Fruit fly (Drosophila melanogaster): ENCODE results near the gene mthl15.

The mthl15 gene

dm6 chr2L:10278658-10279057 is 40.5 kb upstream of the mthl15 start, which contains the start of gene Utx (continued):
- TF ChIP-seq lilli (GFP tag; optimal IDR thresholded peaks at IDR 0.05), result no peak
- TF ChIP-seq CG10462 (GFP tag; optimal IDR thresholded peaks at IDR 0.05), result no peak
- TF ChIP-seq CG18476 (GFP tag; optimal IDR thresholded peaks at IDR 0.05), result no peak
- no peak for TF ChIP-seq cg (GFP tag; optimal IDR thresholded peaks at IDR 0.05)
- TF ChIP-seq ase (GFP tag; IDR thresholded peaks at IDR 0.05), result no peak
- no peak for TF ChIP-seq CG1603 (tag; optimal IDR thresholded peaks at IDR 0.05)
- no peak for TF ChIP-seq Stat92E (GFP tag; optimal IDR thresholded peaks at IDR 0.05)
- TF ChIP-seq CG12942 (GFP tag; optimal IDR thresholded peaks at IDR 0.05), result no peak
- no peak for TF ChIP-seq Med (GFP tag)
- no peak for TF ChIP-seq Neu2 (GFP tag; optimal IDR thresholded peaks at IDR 0.05; ENCODE audit: borderline replicate concordance)
- TF ChIP-seq CG3065 (GFP tag; optimal IDR thresholded peaks at IDR 0.05), result no peak
- no peak for TF ChIP-seq ash1 (GFP tag; optimal IDR thresholded peaks at IDR 0.05)
- peak; percentile 49 for TF ChIP-seq CG2116 (GFP tag; optimal IDR thresholded peaks at IDR 0.05)
- no peak for TF ChIP-seq CG4424 (GFP tag; optimal IDR thresholded peaks at IDR 0.05)
- no peak for TF ChIP-seq H15 (GFP tag; IDR thresholded peaks at IDR 0.05)
- TF ChIP-seq sna (GFP tag; IDR thresholded peaks at IDR 0.05; ENCODE audit: partially characterized antibody), result peak; percentile 61; the same call in 1 of the 2 replicates
- TF ChIP-seq CG13624 (GFP tag; optimal IDR thresholded peaks at IDR 0.05), result peak; percentile 5
- peak; percentile 24 for TF ChIP-seq CG10267 (tag; optimal IDR thresholded peaks at IDR 0.05)
- peak; percentile 66; the same call in 1 of the 3 replicates for TF ChIP-seq mld (GFP tag; IDR thresholded peaks at IDR 0.05; ENCODE audit: partially characterized antibody)
- no peak for TF ChIP-seq CG7928 (GFP tag; optimal IDR thresholded peaks at IDR 0.05)
- peak; percentile 89 for TF ChIP-seq CG16813 (GFP tag; IDR thresholded peaks at IDR 0.05; ENCODE audit: partially characterized antibody)
- TF ChIP-seq CG11093 (GFP tag; IDR thresholded peaks at IDR 0.05), result no peak
- TF ChIP-seq hb (GFP tag; IDR thresholded peaks at IDR 0.05; ENCODE audit: partially characterized antibody), result peak; percentile 53; the same call in 2 of the 3 replicates
- no peak for TF ChIP-seq CG10366 (GFP tag; IDR thresholded peaks at IDR 0.05)
- no peak for TF ChIP-seq disco-r (GFP tag; optimal IDR thresholded peaks at IDR 0.05)
- peak; percentile 91 for TF ChIP-seq CG42726 (GFP tag; IDR thresholded peaks at IDR 0.05; ENCODE audit: partially characterized antibody)
- TF ChIP-seq p53 (GFP tag; optimal IDR thresholded peaks at IDR 0.05), result no peak
- no peak for TF ChIP-seq CG10147 (GFP tag; optimal IDR thresholded peaks at IDR 0.05)
- TF ChIP-seq CG30020 (tag; optimal IDR thresholded peaks at IDR 0.05), result peak; percentile 96
- TF ChIP-seq hbn (GFP tag; IDR thresholded peaks at IDR 0.05; ENCODE audit: partially characterized antibody), result peak; percentile 72
- TF ChIP-seq pzg (GFP tag; optimal IDR thresholded peaks at IDR 0.05), result peak; percentile 77
- TF ChIP-seq phol (tag; optimal IDR thresholded peaks at IDR 0.05), result peak; percentile 29
- no peak for TF ChIP-seq ind (GFP tag; optimal IDR thresholded peaks at IDR 0.05)
- no peak for TF ChIP-seq CG6765 (GFP tag; optimal IDR thresholded peaks at IDR 0.05)
- no peak for TF ChIP-seq Hr3 (GFP tag; optimal IDR thresholded peaks at IDR 0.05)
- peak; percentile 87 for TF ChIP-seq row (GFP tag; IDR thresholded peaks at IDR 0.05)
- TF ChIP-seq Sox100B (GFP tag; optimal IDR thresholded peaks at IDR 0.05), result no peak
- no peak for TF ChIP-seq gce (GFP tag; IDR thresholded peaks at IDR 0.05)
- TF ChIP-seq pfk (GFP tag; optimal IDR thresholded peaks at IDR 0.05), result peak; percentile 93
- peak; percentile 79 for TF ChIP-seq Doc3 (GFP tag; IDR thresholded peaks at IDR 0.05; ENCODE audit: partially characterized antibody)
- TF ChIP-seq trem (tag; optimal IDR thresholded peaks at IDR 0.05), result peak; percentile 49
- no peak for TF ChIP-seq Fer1 (GFP tag; optimal IDR thresholded peaks at IDR 0.05)
- no peak for TF ChIP-seq cwo (GFP tag; optimal IDR thresholded peaks at IDR 0.05)
- TF ChIP-seq E2f2 (GFP tag; IDR thresholded peaks at IDR 0.05), result peak; percentile 79
- TF ChIP-seq CG10979 (tag; optimal IDR thresholded peaks at IDR 0.05), result no peak
- TF ChIP-seq Dp (GFP tag; optimal IDR thresholded peaks at IDR 0.05), result peak; percentile 45
- TF ChIP-seq CG11504 (tag; optimal IDR thresholded peaks at IDR 0.05), result no peak
- peak; percentile 76 for TF ChIP-seq vnd (GFP tag; IDR thresholded peaks at IDR 0.05; ENCODE audit: partially characterized antibody)
- peak; percentile 41 for TF ChIP-seq Xbp1 (GFP tag; optimal IDR thresholded peaks at IDR 0.05)
- TF ChIP-seq wor (GFP tag; IDR thresholded peaks at IDR 0.05), result no peak

Data from whole organism, embryonic.